Worm (Caenorhabditis elegans) whole organism, young adult: Measurements from ENCODE around the gene srj-24.

Experiments used
- B0336.3 ChIP-seq: fragments of 200-800 bp; sonication (Bioruptor generic); IDR thresholded peaks from 2 replicates; pipeline ENCODE4 v1.3.6; 2022; ENCODE audit warnings: missing genetic modification characterization, missing compliant biosample characterization
- D2030.7 ChIP-seq: fragments of 200-800 bp; sonication (Bioruptor generic); IDR thresholded peaks from 2 replicates; pipeline ENCODE4 v1.3.6; 2022; ENCODE audit warnings: missing genetic modification reagents, missing genetic modification characterization, missing compliant biosample characterization
- F10E7.11 ChIP-seq: sonication (generic microtip); optimal IDR thresholded peaks from 2 replicates; lab custom pipeline; 2017; ENCODE audit warnings: mild to moderate bottlenecking, missing genetic modification characterization, moderate library complexity, missing compliant biosample characterization
- F22D6.2 ChIP-seq: sonication (generic microtip); optimal IDR thresholded peaks from 2 replicates; lab custom pipeline; 2016; ENCODE audit warnings: mild to moderate bottlenecking, missing genetic modification characterization, missing compliant biosample characterization
- F33H1.4 ChIP-seq: fragments of 200-800 bp; sonication (Bioruptor generic); IDR thresholded peaks from 2 replicates; pipeline ENCODE4 v1.3.6; 2022; ENCODE audit warnings: missing genetic modification reagents, missing genetic modification characterization, missing compliant biosample characterization
- F37B4.10 ChIP-seq: fragments of 200-800 bp; sonication (Bioruptor generic); IDR thresholded peaks from 2 replicates; pipeline ENCODE4 v1.3.6; 2022; ENCODE audit warnings: missing genetic modification characterization, missing compliant biosample characterization
- F55B11.4 ChIP-seq: sonication (generic microtip); optimal IDR thresholded peaks from 2 replicates; lab custom pipeline; 2016; ENCODE audit warnings: missing compliant biosample characterization, missing genetic modification characterization, borderline replicate concordance; ENCODE audit not compliant: insufficient read depth
- T26A5.8 ChIP-seq: sonication (generic microtip); optimal IDR thresholded peaks from 2 replicates; lab custom pipeline; 2016; ENCODE audit warnings: missing genetic modification characterization, missing compliant biosample characterization
- Y53G8AR.9 ChIP-seq: fragments of 200-800 bp; sonication (Bioruptor generic); conservative IDR thresholded peaks from 2 replicates; pipeline ENCODE4 v1.3.6; 2022; ENCODE audit warnings: missing genetic modification reagents, missing genetic modification characterization, missing compliant biosample characterization
- Y95B8A.8 ChIP-seq: fragments of 200-800 bp; sonication (Bioruptor generic); IDR thresholded peaks from 2 replicates; pipeline ENCODE4 v1.3.6; 2022; ENCODE audit warnings: missing genetic modification reagents, missing genetic modification characterization, missing compliant biosample characterization
- ama-1 ChIP-seq, 3 experiments: fragments of 150-350 bp in 1 of 3; sonication (generic microtip) in 2 of 3; optimal IDR thresholded peaks; 2 replicates each; lab custom pipeline; 2014 to 2018; ENCODE audit warnings: missing biosample characterization in 2 of 3, missing genetic modification characterization in 2 of 3, missing genetic modification reagents in 2 of 3
- atf-7 ChIP-seq: sonication (generic microtip); optimal IDR thresholded peaks from 2 replicates; lab custom pipeline; 2017; ENCODE audit warnings: mild to moderate bottlenecking, missing genetic modification characterization, missing compliant biosample characterization
- attf-5 ChIP-seq: fragments of 200-800 bp; sonication (Bioruptor generic); optimal IDR thresholded peaks from 2 replicates; lab custom pipeline; 2018; ENCODE audit warnings: mild to moderate bottlenecking, missing genetic modification characterization, missing compliant biosample characterization
- bed-2 ChIP-seq: fragments of 200-800 bp; sonication (Bioruptor generic); IDR thresholded peaks from 2 replicates; pipeline ENCODE4 v1.3.6; 2022; ENCODE audit warnings: missing genetic modification reagents, missing genetic modification characterization, missing compliant biosample characterization
- cebp-1 ChIP-seq, 2 experiments: fragments of 200-800 bp in 1 of 2; sonication (Bioruptor generic) in 1 of 2; sonication (generic microtip) in 1 of 2; IDR thresholded peaks in 1 of 2; optimal IDR thresholded peaks in 1 of 2; 2 replicates each; pipeline versions ENCODE4 v1.3.6 to Lab custom; 2017 to 2022; ENCODE audit warnings: missing compliant biosample characterization in 2 of 2, missing genetic modification characterization in 2 of 2, mild to moderate bottlenecking in 1 of 2, missing genetic modification reagents in 1 of 2, moderate library complexity in 1 of 2
- ceh-100 ChIP-seq: fragments of 200-800 bp; sonication (Bioruptor generic); IDR thresholded peaks from 2 replicates; pipeline ENCODE4 v1.3.6; 2022; ENCODE audit warnings: missing genetic modification reagents, missing genetic modification characterization, missing compliant biosample characterization
- ceh-58 ChIP-seq: fragments of 200-800 bp; sonication (Bioruptor generic); IDR thresholded peaks from 2 replicates; pipeline ENCODE4 v1.3.6; 2022; ENCODE audit warnings: missing genetic modification characterization, missing compliant biosample characterization
- ceh-79 ChIP-seq: sonication (generic microtip); optimal IDR thresholded peaks from 2 replicates; lab custom pipeline; 2017; ENCODE audit warnings: mild to moderate bottlenecking, missing genetic modification characterization, missing compliant biosample characterization
- chd-7 ChIP-seq: sonication (generic microtip); optimal IDR thresholded peaks from 2 replicates; lab custom pipeline; 2016; ENCODE audit warnings: mild to moderate bottlenecking, missing genetic modification characterization, moderate library complexity, missing compliant biosample characterization
- dox-1 ChIP-seq: fragments of 200-800 bp; sonication (Bioruptor generic); IDR thresholded peaks from 2 replicates; pipeline ENCODE4 v1.3.6; 2022; ENCODE audit warnings: missing genetic modification reagents, missing genetic modification characterization, missing compliant biosample characterization
- dpl-1 ChIP-seq: fragments of 150-350 bp; optimal IDR thresholded peaks from 2 replicates; lab custom pipeline; 2014; ENCODE audit warnings: missing biosample characterization, missing genetic modification reagents, missing genetic modification characterization
- ekl-4 ChIP-seq: fragments of 200-800 bp; sonication (Bioruptor generic); IDR thresholded peaks from 2 replicates; pipeline ENCODE4 v1.3.6; 2022; ENCODE audit warnings: missing genetic modification reagents, missing genetic modification characterization, missing compliant biosample characterization
- hlh-12 ChIP-seq: sonication (generic microtip); optimal IDR thresholded peaks from 2 replicates; lab custom pipeline; 2016; ENCODE audit warnings: missing genetic modification characterization, missing compliant biosample characterization
- hlh-26 ChIP-seq: fragments of 200-800 bp; sonication (Bioruptor generic); conservative IDR thresholded peaks from 2 replicates; pipeline ENCODE4 v1.3.6; 2022; ENCODE audit warnings: missing genetic modification reagents, missing genetic modification characterization, missing compliant biosample characterization
- hmg-20 ChIP-seq: fragments of 200-800 bp; sonication (Bioruptor generic); IDR thresholded peaks from 2 replicates; pipeline ENCODE4 v1.3.6; 2022; ENCODE audit warnings: missing genetic modification reagents, missing genetic modification characterization, missing compliant biosample characterization
- hsf-1 ChIP-seq: fragments of 200-800 bp; sonication (Bioruptor generic); IDR thresholded peaks from 2 replicates; pipeline ENCODE4 v1.3.6; 2022; ENCODE audit warnings: missing genetic modification reagents, missing genetic modification characterization, missing compliant biosample characterization
- lin-35 ChIP-seq, 3 experiments: fragments of 150-350 bp in 2 of 3; sonication (generic microtip) in 1 of 3; optimal IDR thresholded peaks; 2 replicates each; lab custom pipeline; 2014 to 2018; ENCODE audit warnings: missing biosample characterization in 3 of 3, missing genetic modification characterization in 3 of 3, missing genetic modification reagents in 3 of 3
- lin-40 ChIP-seq: sonication (generic microtip); optimal IDR thresholded peaks from 2 replicates; lab custom pipeline; 2016; ENCODE audit warnings: missing genetic modification characterization, mild to moderate bottlenecking, missing compliant biosample characterization, missing genotype, missing genetic modification reagents
- lin-54 ChIP-seq: fragments of 200-800 bp; sonication (Bioruptor generic); optimal IDR thresholded peaks from 2 replicates; lab custom pipeline; 2018; ENCODE audit warnings: mild to moderate bottlenecking, missing genetic modification characterization, missing compliant biosample characterization
- lsy-27 ChIP-seq: sonication (generic microtip); optimal IDR thresholded peaks from 2 replicates; lab custom pipeline; 2017; ENCODE audit warnings: missing genetic modification characterization, mild to moderate bottlenecking, missing compliant biosample characterization, antibody characterized with exemption, missing genotype, borderline replicate concordance; ENCODE audit not compliant: insufficient read depth
- madf-10 ChIP-seq: sonication (generic microtip); optimal IDR thresholded peaks from 2 replicates; lab custom pipeline; 2016; ENCODE audit warnings: mild to moderate bottlenecking, missing genetic modification characterization, missing compliant biosample characterization
- madf-6 ChIP-seq: fragments of 200-800 bp; sonication (Bioruptor generic); IDR thresholded peaks from 2 replicates; pipeline ENCODE4 v1.3.6; 2022; ENCODE audit warnings: missing genetic modification reagents, missing genetic modification characterization, missing compliant biosample characterization
- madf-8 ChIP-seq: fragments of 200-800 bp; sonication (Bioruptor generic); conservative IDR thresholded peaks from 2 replicates; pipeline ENCODE4 v1.3.6; 2022; ENCODE audit warnings: missing genetic modification reagents, missing genetic modification characterization, missing compliant biosample characterization
- nfya-2 ChIP-seq: fragments of 200-800 bp; sonication (Bioruptor generic); IDR thresholded peaks from 2 replicates; pipeline ENCODE4 v1.3.6; 2022; ENCODE audit warnings: missing genetic modification reagents, missing genetic modification characterization, missing compliant biosample characterization
- nhr-179 ChIP-seq: sonication (generic microtip); optimal IDR thresholded peaks from 2 replicates; lab custom pipeline; 2016; ENCODE audit warnings: mild to moderate bottlenecking, missing genetic modification characterization, missing compliant biosample characterization
- pbrm-1 ChIP-seq: fragments of 200-800 bp; sonication (Bioruptor generic); IDR thresholded peaks from 2 replicates; pipeline ENCODE4 v1.3.6; 2022; ENCODE audit warnings: missing genetic modification reagents, missing genetic modification characterization, missing compliant biosample characterization
- pha-4 ChIP-seq: fragments of 150-350 bp; sonication (generic microtip); optimal IDR thresholded peaks from 2 replicates; lab custom pipeline; 2014; ENCODE audit warnings: missing biosample characterization, missing genetic modification reagents, missing genetic modification characterization
- rec-8 ChIP-seq, 2 experiments: sonication (generic microtip); optimal IDR thresholded peaks; 2 replicates each; lab custom pipeline; 2016; ENCODE audit warnings: mild to moderate bottlenecking in 2 of 2, missing genetic modification characterization in 2 of 2, missing genetic modification reagents in 2 of 2, missing genotype in 2 of 2, missing biosample characterization in 1 of 2, missing compliant biosample characterization in 1 of 2, moderate library complexity in 1 of 2
- sdz-38 ChIP-seq: sonication (generic microtip); optimal IDR thresholded peaks from 2 replicates; lab custom pipeline; 2016; ENCODE audit warnings: missing genotype, missing genetic modification characterization, missing compliant biosample characterization
- tbp1 ChIP-seq: fragments of 200-800 bp; sonication (Bioruptor generic); optimal IDR thresholded peaks from 2 replicates; lab custom pipeline; 2018; ENCODE audit warnings: mild to moderate bottlenecking, missing genetic modification characterization, missing compliant biosample characterization
- zfh-2 ChIP-seq: fragments of 200-800 bp; sonication (Bioruptor generic); conservative IDR thresholded peaks from 2 replicates; pipeline ENCODE4 v1.3.6; 2022; ENCODE audit warnings: missing genetic modification reagents, missing genetic modification characterization, missing compliant biosample characterization
- ztf-18 ChIP-seq: sonication (generic microtip); optimal IDR thresholded peaks from 2 replicates; lab custom pipeline; 2016; ENCODE audit warnings: missing genotype, mild to moderate bottlenecking, missing genetic modification characterization, missing compliant biosample characterization
- ztf-3 ChIP-seq: fragments of 200-800 bp; sonication (Bioruptor generic); optimal IDR thresholded peaks from 2 replicates; lab custom pipeline; 2018; ENCODE audit warnings: mild to moderate bottlenecking, missing genetic modification characterization, missing compliant biosample characterization
- ztf-6 ChIP-seq: fragments of 200-800 bp; sonication (Bioruptor generic); IDR thresholded peaks from 2 replicates; pipeline ENCODE4 v1.3.6; 2022; ENCODE audit warnings: missing genetic modification reagents, missing genetic modification characterization, missing compliant biosample characterization

srj-24 gene

ce11 chrV:774875-775359 lies 36.2 kb upstream of the srj-24 start, which contains the start of gene srbc-58 (continued):
- TF ChIP-seq B0336.3 (GFP tag; lab: Robert Waterston, UW) (peak; percentile 83), atf-7 (tag; lab: Kevin White, UChicago) (no peak), ceh-58 (GFP tag; lab: Robert Waterston, UW) (0 out of 2 replicates have a peak, but pooled peaks have one; percentile 52), madf-6 (GFP tag; lab: Robert Waterston, UW) (peak; percentile 27), F33H1.4 (GFP tag; lab: Robert Waterston, UW) (no peak), F55B11.4 (tag; lab: Kevin White, UChicago) (no peak), hsf-1 (peak; percentile 75; the same call in 1 of the 2 replicates), ztf-6 (GFP tag; lab: Robert Waterston, UW) (no peak), dpl-1 (GFP tag; lab: Kevin White, UChicago) (peak; percentile 52), D2030.7 (GFP tag; lab: Robert Waterston, UW) (peak; percentile 45; the same call in 1 of the 2 replicates), pbrm-1 (GFP tag; lab: Robert Waterston, UW) (peak; percentile 39; the same call in 1 of the 2 replicates), nhr-179 (tag; lab: Kevin White, UChicago) (no peak), chd-7 (tag; lab: Kevin White, UChicago) (no peak), cebp-1 (GFP tag; IDR thresholded peaks at IDR 0.05; lab: Robert Waterston, UW) (no peak), cebp-1 (tag; optimal IDR thresholded peaks at IDR 0.05; lab: Kevin White, UChicago) (peak; percentile 30), T26A5.8 (tag; lab: Kevin White, UChicago) (peak; percentile 2), sdz-38 (tag; lab: Kevin White, UChicago) (no peak), dox-1 (GFP tag; lab: Robert Waterston, UW) (0 out of 2 replicates have a peak, but pooled peaks have one; percentile 10), hlh-26 (no peak), ceh-79 (peak; percentile 8), ama-1 (optimal IDR thresholded peaks at IDR 0.05; lab: Kevin White, UChicago) (no peak), ama-1 (GFP tag; optimal IDR thresholded peaks at IDR 0.05; lab: Kevin White, UChicago) (peak in 1 of 2 experiments; percentile 52), lin-35 (GFP tag; optimal IDR thresholded peaks at IDR 0.05; lab: Kevin White, UChicago) (peak in 2 of 3 experiments; percentile 8 to 35), lsy-27 (tag; lab: Kevin White, UChicago) (no peak), F37B4.10 (GFP tag; lab: Robert Waterston, UW) (no peak), lin-40 (tag; lab: Kevin White, UChicago) (no peak), madf-8 (no peak), hmg-20 (GFP tag; lab: Robert Waterston, UW) (no peak), Y53G8AR.9 (peak; percentile 69; the same call in 1 of the 2 replicates), ceh-100 (GFP tag; lab: Robert Waterston, UW) (no peak), ekl-4 (GFP tag; lab: Robert Waterston, UW) (peak; percentile 78)
- TF ChIP-seq, all 124 proteins: peak for 26

ce11 chrV:774341-774740 lies 35.7 kb upstream of the srj-24 start:
- TF ChIP-seq pha-4 (tag; lab: Kevin White, UChicago) (no peak), zfh-2 (GFP tag; lab: Robert Waterston, UW) (peak; percentile 60)

DNA sequence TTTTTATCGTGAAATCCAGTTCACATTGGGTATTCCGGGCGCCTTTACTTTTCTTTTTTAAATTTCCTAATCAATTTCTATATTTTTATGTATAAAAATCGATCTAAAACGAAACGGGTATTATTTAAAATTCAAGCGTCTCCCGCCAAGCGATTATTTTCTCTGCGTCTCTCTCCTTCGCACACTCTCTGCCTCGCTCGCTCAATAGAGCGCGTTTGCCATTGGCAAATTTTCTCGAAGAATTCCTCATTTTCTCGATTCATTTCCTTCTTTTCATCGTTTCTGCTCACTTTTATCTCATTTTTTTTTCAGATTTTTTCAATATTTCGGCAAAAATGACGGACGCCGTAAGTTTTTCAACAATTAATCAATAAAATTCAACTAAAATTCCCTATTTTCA lies 34.6 kb upstream of the srj-24 start, which contains the start of gene sti-1:
sti-1 (plus strand) TSS at position 263 of the 400 bp plus-strand sequence.
- TF ChIP-seq hlh-12 (tag; lab: Kevin White, UChicago) (no peak), cebp-1 (GFP tag; IDR thresholded peaks at IDR 0.05; lab: Robert Waterston, UW) (no peak), cebp-1 (tag; optimal IDR thresholded peaks at IDR 0.05; lab: Kevin White, UChicago) (peak; percentile 59), lin-35 (GFP tag; optimal IDR thresholded peaks at IDR 0.05; lab: Kevin White, UChicago) (peak; percentile 39 to 85 (median 72)), ztf-18 (tag; lab: Kevin White, UChicago) (no peak), nfya-2 (GFP tag; lab: Robert Waterston, UW) (no peak), ceh-58 (GFP tag; lab: Robert Waterston, UW) (no peak), attf-5 (GFP tag; lab: Kevin White, UChicago) (no peak), lin-54 (peak; percentile 94), F10E7.11 (tag; lab: Kevin White, UChicago) (no peak), ztf-3 (GFP tag; lab: Kevin White, UChicago) (no peak), dox-1 (GFP tag; lab: Robert Waterston, UW) (peak; percentile 66), rec-8 (tag; optimal IDR thresholded peaks at IDR 0.05; lab: Kevin White, UChicago) (no peak), madf-10 (tag; lab: Kevin White, UChicago) (no peak), tbp1 (GFP tag; lab: Kevin White, UChicago) (peak; percentile 55), Y95B8A.8 (GFP tag; lab: Robert Waterston, UW) (no peak), dpl-1 (GFP tag; lab: Kevin White, UChicago) (peak; percentile 80), pha-4 (tag; lab: Kevin White, UChicago) (no peak), Y53G8AR.9 (no peak), bed-2 (no peak), F22D6.2 (tag; lab: Kevin White, UChicago) (no peak)
